Fruit fly (Drosophila melanogaster) whole organism: ENCODE measurements around the gene Pfrx.

ENCODE experiments used
- CG8478 ChIP-seq: fragments of >200 bp; optimal IDR thresholded peaks from 2 replicates; lab custom pipeline; 2018; ENCODE audit warnings: inconsistent platforms
- Dll ChIP-seq: fragments of >200 bp; optimal IDR thresholded peaks from 2 replicates; lab custom pipeline; 2017
- pan ChIP-seq: fragments of >200 bp; optimal IDR thresholded peaks from 2 replicates; lab custom pipeline; 2017
- psq ChIP-seq: fragments of >200 bp; optimal IDR thresholded peaks from 2 replicates; lab custom pipeline; 2017

DNA sequence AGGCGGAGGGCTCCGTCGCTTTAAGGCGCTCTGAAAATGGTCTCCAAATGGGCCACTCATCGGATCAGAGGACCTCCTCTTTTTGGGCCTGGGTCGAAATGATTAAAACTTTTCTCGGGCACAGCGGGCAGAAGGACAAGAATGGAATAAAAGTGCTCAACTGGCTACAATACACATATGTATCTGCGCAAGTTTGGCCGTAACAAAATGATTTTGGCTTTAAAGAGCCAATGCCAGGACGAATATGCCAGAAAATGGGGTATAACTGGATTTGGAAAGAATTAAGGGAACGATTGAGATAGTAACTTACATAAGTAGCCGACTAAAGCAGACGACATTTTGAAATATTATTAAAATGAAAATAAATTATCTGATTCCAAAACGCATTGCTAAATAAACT, 52.1 kb downstream of the Pfrx start, which contains the start of gene CG32532:
- TF ChIP-seq Dll (lab: Kevin White, UChicago) (no peak), CG8478 (lab: Kevin White, UChicago) (no peak), psq (lab: Kevin White, UChicago) (no peak), pan (no peak)
